Fruit fly (Drosophila melanogaster): ENCODE results near the gene CG32391.

CG32391 gene

DNA sequence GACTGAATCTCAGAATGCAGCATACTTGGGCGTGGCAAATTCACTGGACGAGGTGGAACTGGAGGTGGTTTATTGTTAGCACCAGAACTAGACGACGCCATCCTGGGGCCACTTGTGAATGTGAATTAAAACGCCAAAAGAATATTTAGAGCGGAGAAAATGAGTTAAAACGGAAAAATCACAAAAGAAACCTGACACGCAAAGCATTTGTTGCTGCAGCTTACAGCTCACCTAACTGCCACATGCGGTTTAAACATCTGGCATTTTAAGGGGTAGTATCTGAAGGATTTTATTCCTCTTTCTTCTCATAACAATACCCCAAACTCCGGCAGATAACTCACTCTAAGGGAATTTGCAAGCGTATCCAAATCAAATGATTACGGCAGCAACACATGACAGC is 6.1 kb upstream of the CG32391 start, which contains the start of gene CG34030:
Gene CG34030, minus strand, starts transcription at position 101 of the 400 bp plus-strand sequence.
- TF ChIP-seq noc (tag; optimal IDR thresholded peaks at IDR 0.05) = no peak

- no peak for TF ChIP-seq noc (tag; optimal IDR thresholded peaks at IDR 0.05)
These were observed 3.0 kb downstream of the CG32391 start, which contains the start of gene CG14823 for dm6 chr3L:7066014-7066413. Gene CG14823, plus strand, starts transcription at chr3L:7066314.

dm6 chr3L:7058401-7058999 is 10.5 kb downstream of the CG32391 start:
- no peak for TF ChIP-seq noc (tag; optimal IDR thresholded peaks at IDR 0.05)

dm6 chr3L:7037843-7038242 is 31.2 kb downstream of the CG32391 start:
- no peak for TF ChIP-seq noc (tag; optimal IDR thresholded peaks at IDR 0.05)

DNA sequence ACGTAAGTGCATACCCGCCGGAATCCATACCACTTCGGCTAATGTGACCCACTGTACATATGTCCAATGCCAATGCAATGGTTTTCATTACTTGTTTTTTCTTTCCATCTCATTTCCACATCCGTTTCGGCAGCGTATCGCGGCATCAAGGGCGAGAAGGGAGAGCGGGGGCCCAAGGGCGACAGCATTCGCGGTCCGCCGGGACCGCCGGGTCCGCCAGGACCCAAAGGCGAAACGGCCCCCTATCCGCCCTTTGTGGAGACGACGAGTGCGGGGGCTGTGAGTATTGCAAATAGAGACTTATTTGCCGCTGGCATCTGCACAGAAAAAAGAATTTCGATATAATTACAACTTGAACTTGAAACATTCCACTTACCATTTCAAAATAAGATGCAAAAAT is 34.0 kb downstream of the CG32391 start:
- no peak for TF ChIP-seq noc (tag; optimal IDR thresholded peaks at IDR 0.05)

DNA sequence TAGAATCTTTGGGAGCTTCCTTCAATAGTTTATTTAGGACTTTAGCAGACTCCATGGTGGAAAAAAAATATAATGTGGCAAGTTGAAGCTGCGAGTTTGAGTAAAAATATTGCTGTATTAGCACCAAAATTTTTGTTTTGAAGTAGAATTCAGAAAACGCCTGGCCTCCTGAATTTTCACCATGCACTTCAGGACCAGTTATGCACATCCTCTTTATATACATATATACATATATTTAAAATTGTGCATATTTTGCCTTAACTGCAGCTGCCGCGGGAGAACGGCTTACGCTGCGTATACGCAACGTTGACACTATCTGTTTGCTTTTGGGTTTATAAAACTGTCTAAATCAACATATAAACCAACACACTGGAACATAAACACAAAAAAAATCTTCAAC is 42.3 kb downstream of the CG32391 start, which contains the start of gene CG17744:
Gene CG17744, minus strand, starts transcription at position 101 of the 400 bp plus-strand sequence.
- TF ChIP-seq noc (tag; optimal IDR thresholded peaks at IDR 0.05) = no peak

All from whole organism, larva.